Worm (Caenorhabditis elegans) whole organism, early embryonic: ENCODE measurements around the gene srh-297.
"Not testable (repeated sequence)": the region's sequence is repeated elsewhere in the genome, so short reads cannot be mapped to it uniquely, and the experiment has no call there.

Experiments used
- ama-1 ChIP-seq: fragments of 150-350 bp; optimal IDR thresholded peaks from 2 replicates; lab custom pipeline; 2014
- ets-7 ChIP-seq: sonication (generic microtip); optimal IDR thresholded peaks from 2 replicates; lab custom pipeline; 2016; ENCODE audit warnings: missing genotype, missing genetic modification characterization, missing compliant biosample characterization

DNA sequence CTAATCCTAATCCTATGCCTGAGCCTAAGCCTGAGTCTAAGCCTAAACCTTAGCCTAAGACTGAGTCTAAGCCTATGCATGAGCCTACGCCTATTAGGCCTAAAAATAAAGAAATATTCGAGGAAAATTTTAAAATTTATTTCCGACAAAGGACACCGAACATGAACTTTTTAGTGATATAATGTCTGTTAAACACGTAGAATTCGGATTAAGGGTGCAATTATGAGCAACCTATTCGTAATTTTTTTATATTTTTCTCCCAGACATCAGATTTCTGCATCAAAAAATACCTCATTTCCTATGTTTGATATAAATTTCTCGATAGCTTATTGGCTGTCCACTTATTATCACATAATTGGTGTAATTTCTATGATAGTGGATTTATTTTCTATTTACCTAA, 41.3 kb downstream of the srh-297 start, which contains the start of gene Y27F2A.11:
- TF ChIP-seq ets-7 (tag; lab: Kevin White, UChicago); ama-1 (lab: Kevin White, UChicago): not testable (repeated sequence)
